Worm (Caenorhabditis elegans) whole organism, L3 larva: ENCODE results near the gene R02F11.12.

Source experiments
- R02D3.7 ChIP-seq: fragments of 150-350 bp; optimal IDR thresholded peaks from 2 replicates; lab custom pipeline; 2014; ENCODE audit warnings: missing biosample characterization, missing genetic modification characterization
- ZK546.5 ChIP-seq: sonication (generic microtip); optimal IDR thresholded peaks from 2 replicates; lab custom pipeline; 2017; ENCODE audit warnings: missing biosample characterization, missing genetic modification characterization
- aly-2 ChIP-seq: fragments of 150-350 bp; optimal IDR thresholded peaks from 2 replicates; lab custom pipeline; 2014; ENCODE audit warnings: missing biosample characterization, missing genetic modification characterization
- ceh-16 ChIP-seq: sonication (generic microtip); optimal IDR thresholded peaks from 2 replicates; lab custom pipeline; 2017; ENCODE audit warnings: missing biosample characterization, missing genetic modification characterization
- ceh-28 ChIP-seq: fragments of 150-350 bp; optimal IDR thresholded peaks from 2 replicates; lab custom pipeline; 2014; ENCODE audit warnings: missing biosample characterization, missing genetic modification reagents, missing genetic modification characterization
- ceh-82 ChIP-seq: fragments of 150-350 bp; optimal IDR thresholded peaks from 2 replicates; lab custom pipeline; 2014; ENCODE audit warnings: missing biosample characterization, missing genetic modification characterization
- ceh-9 ChIP-seq: sonication (generic microtip); optimal IDR thresholded peaks from 2 replicates; lab custom pipeline; 2018; ENCODE audit warnings: missing biosample characterization, missing genetic modification characterization
- daf-12 ChIP-seq: fragments of 150-350 bp; optimal IDR thresholded peaks from 2 replicates; lab custom pipeline; 2014; ENCODE audit warnings: missing biosample characterization, missing genetic modification reagents, missing genetic modification characterization
- egl-27 ChIP-seq: sonication (generic microtip); optimal IDR thresholded peaks from 4 replicates; lab custom pipeline; 2017; ENCODE audit warnings: missing biosample characterization, missing genetic modification reagents, missing genetic modification characterization
- elt-1 ChIP-seq: fragments of 150-350 bp; optimal IDR thresholded peaks from 2 replicates; lab custom pipeline; 2014; ENCODE audit warnings: missing biosample characterization, missing genetic modification characterization
- elt-3 ChIP-seq, 3 experiments: fragments of 150-350 bp in 1 of 3; sonication (generic microtip) in 2 of 3; optimal IDR thresholded peaks; 2 replicates in 2 of 3; 4 replicates in 1 of 3; lab custom pipeline; 2014 to 2017; ENCODE audit warnings: missing biosample characterization in 3 of 3, missing genetic modification characterization in 3 of 3
- eor-1 ChIP-seq, 2 experiments: fragments of 150-350 bp; optimal IDR thresholded peaks; 2 replicates each; lab custom pipeline; 2014 to 2018; ENCODE audit warnings: missing biosample characterization in 2 of 2, missing genetic modification characterization in 2 of 2
- fkh-10 ChIP-seq: sonication (generic microtip); optimal IDR thresholded peaks from 2 replicates; lab custom pipeline; 2017; ENCODE audit warnings: missing biosample characterization, missing genetic modification reagents, missing genetic modification characterization
- hmg-11 ChIP-seq: sonication (generic microtip); optimal IDR thresholded peaks from 2 replicates; lab custom pipeline; 2016; ENCODE audit warnings: missing genetic modification characterization, missing compliant biosample characterization
- jun-1 ChIP-seq: fragments of 150-350 bp; optimal IDR thresholded peaks from 2 replicates; lab custom pipeline; 2014; ENCODE audit warnings: missing biosample characterization, missing genetic modification reagents, missing genetic modification characterization
- lin-39 ChIP-seq: fragments of 150-350 bp; optimal IDR thresholded peaks from 2 replicates; lab custom pipeline; 2018; ENCODE audit warnings: missing biosample characterization, missing genetic modification reagents, missing genetic modification characterization
- lsy-12 ChIP-seq: sonication (generic microtip); optimal IDR thresholded peaks from 2 replicates; lab custom pipeline; 2016; ENCODE audit warnings: mild to moderate bottlenecking, missing genetic modification characterization, missing compliant biosample characterization
- nfya-1 ChIP-seq: sonication (generic microtip); optimal IDR thresholded peaks from 2 replicates; lab custom pipeline; 2017; ENCODE audit warnings: missing genetic modification characterization, mild to moderate bottlenecking, missing compliant biosample characterization, antibody characterized with exemption, moderate library complexity; ENCODE audit not compliant: insufficient read depth
- nhr-11 ChIP-seq: fragments of 150-350 bp; optimal IDR thresholded peaks from 2 replicates; lab custom pipeline; 2014; ENCODE audit warnings: missing biosample characterization, missing genetic modification characterization
- nhr-12 ChIP-seq: fragments of 150-350 bp; optimal IDR thresholded peaks from 2 replicates; lab custom pipeline; 2014; ENCODE audit warnings: missing biosample characterization, missing genetic modification characterization
- nhr-237 ChIP-seq: fragments of 150-350 bp; optimal IDR thresholded peaks from 2 replicates; lab custom pipeline; 2014; ENCODE audit warnings: missing biosample characterization, missing genetic modification characterization
- nhr-28 ChIP-seq: fragments of 150-350 bp; optimal IDR thresholded peaks from 2 replicates; lab custom pipeline; 2014; ENCODE audit warnings: missing biosample characterization, missing genetic modification characterization
- nhr-77 ChIP-seq: fragments of 150-350 bp; optimal IDR thresholded peaks from 2 replicates; lab custom pipeline; 2014; ENCODE audit warnings: missing biosample characterization, missing genetic modification characterization
- pha-4 ChIP-seq: fragments of 150-350 bp; optimal IDR thresholded peaks from 2 replicates; lab custom pipeline; 2014; ENCODE audit warnings: missing biosample characterization, missing genetic modification reagents, missing genetic modification characterization
- pqm-1 ChIP-seq: fragments of 150-350 bp; optimal IDR thresholded peaks from 2 replicates; lab custom pipeline; 2017; ENCODE audit warnings: missing biosample characterization, missing genetic modification characterization, inconsistent platforms
- sea-2 ChIP-seq: fragments of 150-350 bp; sonication (generic microtip); optimal IDR thresholded peaks from 4 replicates; lab custom pipeline; 2014; ENCODE audit warnings: missing biosample characterization, missing genetic modification reagents, missing genetic modification characterization
- skn-1 ChIP-seq: fragments of 150-350 bp; optimal IDR thresholded peaks from 2 replicates; lab custom pipeline; 2014; ENCODE audit warnings: missing biosample characterization, missing genetic modification characterization
- snpc-4 ChIP-seq: fragments of 150-350 bp; optimal IDR thresholded peaks from 2 replicates; lab custom pipeline; 2014; ENCODE audit warnings: missing biosample characterization, missing genetic modification characterization
- tbx-2 ChIP-seq: sonication (generic microtip); optimal IDR thresholded peaks from 2 replicates; lab custom pipeline; 2016; ENCODE audit warnings: mild to moderate bottlenecking, missing genetic modification characterization, missing compliant biosample characterization
- zag-1 ChIP-seq: fragments of 150-350 bp; optimal IDR thresholded peaks from 2 replicates; lab custom pipeline; 2014; ENCODE audit warnings: missing biosample characterization, missing genetic modification characterization
- ztf-11 ChIP-seq: fragments of 150-350 bp; optimal IDR thresholded peaks from 2 replicates; lab custom pipeline; 2014; ENCODE audit warnings: missing biosample characterization, missing genetic modification characterization
- ztf-4 ChIP-seq: fragments of 150-350 bp; optimal IDR thresholded peaks from 2 replicates; lab custom pipeline; 2014; ENCODE audit warnings: missing biosample characterization, missing genetic modification characterization

Gene R02F11.12

ce11 chrV:4790368-4790767, at the start of gene R02F11.12:
TSS of gene R02F11.12 (plus strand) at chrV:4790668.
- TF ChIP-seq elt-1 (tag; lab: Kevin White, UChicago) (no peak), nhr-237 (no peak), snpc-4 (tag; lab: Kevin White, UChicago) (no peak), zag-1 (tag; lab: Kevin White, UChicago) (no peak), ZK546.5 (tag; lab: Kevin White, UChicago) (no peak), nfya-1 (tag; lab: Kevin White, UChicago) (no peak), daf-12 (tag; lab: Kevin White, UChicago) (no peak), hmg-11 (tag; lab: Kevin White, UChicago) (no peak), lsy-12 (tag; lab: Kevin White, UChicago) (no peak), lin-39 (no peak), ceh-16 (tag; lab: Kevin White, UChicago) (no peak), fkh-10 (no peak), ceh-82 (tag; lab: Kevin White, UChicago) (no peak)

ce11 chrV:4742190-4742589, 48.3 kb upstream of the R02F11.12 start, which contains the start of gene ugt-61:
TSS of gene ugt-61 (plus strand) at chrV:4742422.
- TF ChIP-seq daf-12 (tag; lab: Kevin White, UChicago), result no peak
- TF ChIP-seq hmg-11 (tag; lab: Kevin White, UChicago), result no peak
- no peak for TF ChIP-seq nhr-11 (tag; lab: Kevin White, UChicago)
- TF ChIP-seq pqm-1 (tag; lab: Kevin White, UChicago), result peak; percentile 15
- no peak for TF ChIP-seq nhr-28 (tag; lab: Kevin White, UChicago)
- TF ChIP-seq ztf-4 (tag; lab: Kevin White, UChicago), result no peak
- TF ChIP-seq pha-4 (tag; lab: Kevin White, UChicago), result peak; percentile 76
- TF ChIP-seq, all 47 proteins: peak for 2

- TF ChIP-seq hmg-11 (tag; lab: Kevin White, UChicago) (no peak), lin-39 (no peak), fkh-10 (no peak), zag-1 (tag; lab: Kevin White, UChicago) (no peak), skn-1 (tag; lab: Kevin White, UChicago) (no peak), egl-27 (tag; lab: Kevin White, UChicago) (no peak), sea-2 (GFP tag; lab: Kevin White, UChicago) (no peak), lsy-12 (tag; lab: Kevin White, UChicago) (no peak), pha-4 (tag; lab: Kevin White, UChicago) (no peak), eor-1 (tag; optimal IDR thresholded peaks at IDR 0.05; lab: Kevin White, UChicago) (no peak), elt-1 (tag; lab: Kevin White, UChicago) (no peak), pqm-1 (tag; lab: Kevin White, UChicago) (no peak), nhr-237 (no peak), ceh-9 (no peak)
These were observed 45.2 kb upstream of the R02F11.12 start, which contains the start of gene C18G1.7 for ce11 chrV:4745269-4745668. TSS of gene C18G1.7 (plus strand) at chrV:4745569.

- no peak for TF ChIP-seq elt-3 (tag; optimal IDR thresholded peaks at IDR 0.05; lab: Kevin White, UChicago)
- TF ChIP-seq jun-1 (tag; lab: Kevin White, UChicago), result no peak
- TF ChIP-seq ZK546.5 (tag; lab: Kevin White, UChicago), result no peak
- no peak for TF ChIP-seq snpc-4 (tag; lab: Kevin White, UChicago)
- TF ChIP-seq ceh-82 (tag; lab: Kevin White, UChicago), result no peak
- TF ChIP-seq nhr-12 (tag; lab: Kevin White, UChicago), result no peak
- no peak for TF ChIP-seq tbx-2 (tag; lab: Kevin White, UChicago)
- no peak for TF ChIP-seq aly-2
- TF ChIP-seq ceh-28 (tag; lab: Kevin White, UChicago), result no peak
- TF ChIP-seq ztf-4 (tag; lab: Kevin White, UChicago), result no peak
- no peak for TF ChIP-seq eor-1 (tag; optimal IDR thresholded peaks at IDR 0.05; lab: Kevin White, UChicago)
- no peak for TF ChIP-seq lsy-12 (tag; lab: Kevin White, UChicago)
- TF ChIP-seq lin-39, result no peak
- no peak for TF ChIP-seq ceh-9
- TF ChIP-seq ceh-16 (tag; lab: Kevin White, UChicago), result no peak
- no peak for TF ChIP-seq ztf-11
- no peak for TF ChIP-seq R02D3.7 (tag; lab: Kevin White, UChicago)
These were observed 40.2 kb upstream of the R02F11.12 start, which contains the start of gene C18G1.6 for ce11 chrV:4750294-4750693. TSS of gene C18G1.6 (plus strand) at chrV:4750594.

ce11 chrV:4754123-4754522, 36.3 kb upstream of the R02F11.12 start, which contains the start of gene hil-4:
TSS of gene hil-4 (plus strand) at chrV:4754313.
- TF ChIP-seq nhr-77, result no peak
- TF ChIP-seq, all 47 proteins: peak for 0
